Fruit fly (Drosophila melanogaster): ENCODE measurements around the gene CG13082.

- TF ChIP-seq CG9932 (GFP tag; IDR thresholded peaks at IDR 0.05), result peak; percentile 83
- TF ChIP-seq da (GFP tag; optimal IDR thresholded peaks at IDR 0.05), result peak; percentile 39
- peak; percentile 35 for TF ChIP-seq emc (GFP tag; optimal IDR thresholded peaks at IDR 0.05)
- peak; percentile 0 for TF ChIP-seq Fer3 (tag; optimal IDR thresholded peaks at IDR 0.05)
Measured at dm6 chr2L:19582185-19582584, 44.0 kb downstream of the CG13082 start, which contains the start of gene Hakai.
